Fruit fly (Drosophila melanogaster): ENCODE results near the gene Nemp.

- TF ChIP-seq psq (optimal IDR thresholded peaks at IDR 0.05): no peak
- TF ChIP-seq CG8478 (optimal IDR thresholded peaks at IDR 0.05): no peak
- TF ChIP-seq usp (GFP tag; optimal IDR thresholded peaks at IDR 0.05): no peak
- TF ChIP-seq Dll (optimal IDR thresholded peaks at IDR 0.05): no peak
- no peak for TF ChIP-seq pan (optimal IDR thresholded peaks at IDR 0.05)
Measured at dm6 chrX:16688106-16688459, 33.3 kb upstream of the Nemp start.
